Worm (Caenorhabditis elegans) whole organism, L3 larva: ENCODE data around the gene crn-2.

Source experiments
- ZK546.5 ChIP-seq: sonication (generic microtip); optimal IDR thresholded peaks from 2 replicates; lab custom pipeline; 2017; ENCODE audit warnings: missing biosample characterization, missing genetic modification characterization
- aly-2 ChIP-seq: fragments of 150-350 bp; optimal IDR thresholded peaks from 2 replicates; lab custom pipeline; 2014; ENCODE audit warnings: missing biosample characterization, missing genetic modification characterization
- egl-27 ChIP-seq: sonication (generic microtip); optimal IDR thresholded peaks from 4 replicates; lab custom pipeline; 2017; ENCODE audit warnings: missing biosample characterization, missing genetic modification reagents, missing genetic modification characterization
- egl-5 ChIP-seq: fragments of 150-350 bp; optimal IDR thresholded peaks from 2 replicates; lab custom pipeline; 2017; ENCODE audit warnings: missing biosample characterization, missing genetic modification reagents, missing genetic modification characterization, inconsistent platforms
- nhr-11 ChIP-seq: fragments of 150-350 bp; optimal IDR thresholded peaks from 2 replicates; lab custom pipeline; 2014; ENCODE audit warnings: missing biosample characterization, missing genetic modification characterization
- nhr-12 ChIP-seq: fragments of 150-350 bp; optimal IDR thresholded peaks from 2 replicates; lab custom pipeline; 2014; ENCODE audit warnings: missing biosample characterization, missing genetic modification characterization
- nhr-237 ChIP-seq: fragments of 150-350 bp; optimal IDR thresholded peaks from 2 replicates; lab custom pipeline; 2014; ENCODE audit warnings: missing biosample characterization, missing genetic modification characterization
- nhr-28 ChIP-seq: fragments of 150-350 bp; optimal IDR thresholded peaks from 2 replicates; lab custom pipeline; 2014; ENCODE audit warnings: missing biosample characterization, missing genetic modification characterization
- sea-2 ChIP-seq: fragments of 150-350 bp; sonication (generic microtip); optimal IDR thresholded peaks from 4 replicates; lab custom pipeline; 2014; ENCODE audit warnings: missing biosample characterization, missing genetic modification reagents, missing genetic modification characterization

DNA sequence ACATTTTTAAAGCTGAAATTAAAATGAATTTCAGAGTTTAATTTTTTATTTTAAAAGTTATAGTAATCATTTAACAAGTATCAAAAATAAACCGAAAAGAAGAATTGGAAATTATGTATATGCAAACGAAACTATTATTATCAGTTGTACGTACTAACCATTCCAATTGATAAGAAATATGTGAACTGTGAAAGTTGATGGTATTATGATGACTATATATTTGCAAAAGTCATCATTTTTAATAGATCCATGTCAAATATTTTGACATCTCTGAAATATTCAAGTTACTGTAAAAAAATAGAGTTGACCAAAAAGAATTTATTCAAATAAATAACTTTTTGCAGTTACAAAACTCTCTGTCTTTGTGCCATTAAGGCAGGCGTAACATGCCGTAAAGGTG is 46.4 kb upstream of the crn-2 start, which contains the start of gene ugt-48:
- TF ChIP-seq nhr-11 (tag; lab: Kevin White, UChicago) (no peak), egl-27 (tag; lab: Kevin White, UChicago) (no peak), nhr-12 (tag; lab: Kevin White, UChicago) (no peak), egl-5 (no peak), nhr-28 (tag; lab: Kevin White, UChicago) (no peak), sea-2 (GFP tag; lab: Kevin White, UChicago) (no peak), nhr-237 (no peak), ZK546.5 (tag; lab: Kevin White, UChicago) (no peak), aly-2 (no peak)
